Fruit fly (Drosophila melanogaster): ENCODE results near the gene Gp93.

Gene Gp93

dm6 chr3R:27987329-27987728, 38.8 kb downstream of the Gp93 start (continued):
- TF ChIP-seq Poxn (GFP tag; IDR thresholded peaks at IDR 0.05), result peak; percentile 53; the same call in 1 of the 2 replicates
- peak; percentile 34 for TF ChIP-seq Fer2 (tag; optimal IDR thresholded peaks at IDR 0.05)
- peak; percentile 46 for TF ChIP-seq CG4820 (GFP tag; optimal IDR thresholded peaks at IDR 0.05)
- peak; percentile 1 for TF ChIP-seq Bteb2 (GFP tag; optimal IDR thresholded peaks at IDR 0.05)
- TF ChIP-seq knrl (GFP tag; IDR thresholded peaks at IDR 0.05; ENCODE audit: partially characterized antibody), result no peak
- TF ChIP-seq CG34224 (GFP tag; IDR thresholded peaks at IDR 0.05; ENCODE audit: partially characterized antibody), result no peak
- peak; percentile 69 for TF ChIP-seq Hmr (GFP tag; optimal IDR thresholded peaks at IDR 0.05)
- TF ChIP-seq CG17568 (GFP tag; optimal IDR thresholded peaks at IDR 0.05), result no peak
- TF ChIP-seq Optix (GFP tag; IDR thresholded peaks at IDR 0.05), result peak; percentile 37; the same call in 1 of the 3 replicates
- TF ChIP-seq cwo (GFP tag; optimal IDR thresholded peaks at IDR 0.05), result peak; percentile 17
- no peak for TF ChIP-seq salm (tag; optimal IDR thresholded peaks at IDR 0.05)
- TF ChIP-seq D (optimal IDR thresholded peaks at IDR 0.05), result no peak
- TF ChIP-seq D (GFP tag; optimal IDR thresholded peaks at IDR 0.05), result no peak
- peak; percentile 69 for TF ChIP-seq CG17385 (GFP tag; optimal IDR thresholded peaks at IDR 0.05)
- no peak for TF ChIP-seq CG14965 (GFP tag; optimal IDR thresholded peaks at IDR 0.05; ENCODE audit: borderline replicate concordance)
- TF ChIP-seq CG32767 (GFP tag; IDR thresholded peaks at IDR 0.05), result peak; percentile 49; the same call in 1 of the 2 replicates
- peak; percentile 28 for TF ChIP-seq CG15514 (GFP tag; optimal IDR thresholded peaks at IDR 0.05)
- peak; percentile 68 for TF ChIP-seq CG17829 (tag; optimal IDR thresholded peaks at IDR 0.05)
- peak; percentile 53 for TF ChIP-seq Chrac-16 (GFP tag; optimal IDR thresholded peaks at IDR 0.05)
- peak; percentile 49 for TF ChIP-seq Sox100B (GFP tag; optimal IDR thresholded peaks at IDR 0.05)
- peak; percentile 24 for TF ChIP-seq CG18476 (GFP tag; optimal IDR thresholded peaks at IDR 0.05)
- TF ChIP-seq CG2120 (GFP tag; optimal IDR thresholded peaks at IDR 0.05), result peak; percentile 73
- TF ChIP-seq tna (GFP tag; IDR thresholded peaks at IDR 0.05; ENCODE audit: partially characterized antibody), result no peak
- peak; percentile 2 for TF ChIP-seq CG10462 (GFP tag; optimal IDR thresholded peaks at IDR 0.05)
- no peak for TF ChIP-seq CG9876 (GFP tag; optimal IDR thresholded peaks at IDR 0.05)
- peak; percentile 20 for TF ChIP-seq sqz (GFP tag; optimal IDR thresholded peaks at IDR 0.05)
- no peak for TF ChIP-seq CG4360 (GFP tag; IDR thresholded peaks at IDR 0.05)
- TF ChIP-seq CG12942 (GFP tag; optimal IDR thresholded peaks at IDR 0.05), result peak; percentile 21
- TF ChIP-seq gro (GFP tag; optimal IDR thresholded peaks at IDR 0.05), result no peak
- TF ChIP-seq Abd-B (GFP tag; optimal IDR thresholded peaks at IDR 0.05), result peak; percentile 49
- TF ChIP-seq BtbVII (GFP tag; optimal IDR thresholded peaks at IDR 0.05), result peak; percentile 29
- no peak for TF ChIP-seq stwl (tag; optimal IDR thresholded peaks at IDR 0.05)
- TF ChIP-seq CG6683 (GFP tag; optimal IDR thresholded peaks at IDR 0.05), result peak; percentile 52
- TF ChIP-seq sens-2 (GFP tag; IDR thresholded peaks at IDR 0.05), result peak; percentile 25; the same call in 1 of the 2 replicates
- peak; percentile 42 for TF ChIP-seq CG4730 (GFP tag; IDR thresholded peaks at IDR 0.05)
- TF ChIP-seq CG11085 (GFP tag; IDR thresholded peaks at IDR 0.05), result 0 out of 2 replicates have a peak, but pooled peaks have one; percentile 50
- TF ChIP-seq ap (GFP tag; IDR thresholded peaks at IDR 0.05), result peak; percentile 64
- TF ChIP-seq CG11695 (GFP tag; IDR thresholded peaks at IDR 0.05), result peak; percentile 74; the same call in 2 of the 3 replicates
- peak in 1 of 2 experiments; percentile 78 for TF ChIP-seq Hr51 (GFP tag; optimal IDR thresholded peaks at IDR 0.05)
- no peak for TF ChIP-seq CG12236 (GFP tag; optimal IDR thresholded peaks at IDR 0.05)
- TF ChIP-seq sens (GFP tag), result peak; percentile 50
- TF ChIP-seq slbo (GFP tag; IDR thresholded peaks at IDR 0.05), result peak; percentile 90
- peak; percentile 36 for TF ChIP-seq CG15011 (GFP tag; optimal IDR thresholded peaks at IDR 0.05)
- TF ChIP-seq danr (GFP tag; IDR thresholded peaks at IDR 0.05), result peak; percentile 46; the same call in 1 of the 2 replicates
- TF ChIP-seq Meics (GFP tag; optimal IDR thresholded peaks at IDR 0.05), result peak; percentile 81
- peak; percentile 60 for TF ChIP-seq CG17359 (tag; optimal IDR thresholded peaks at IDR 0.05)
- TF ChIP-seq CG13624 (GFP tag; optimal IDR thresholded peaks at IDR 0.05), result no peak
- TF ChIP-seq Dip3 (GFP tag; optimal IDR thresholded peaks at IDR 0.05), result peak; percentile 19
- no peak for TF ChIP-seq CG4707 (GFP tag; optimal IDR thresholded peaks at IDR 0.05)
- TF ChIP-seq nmo (GFP tag; optimal IDR thresholded peaks at IDR 0.05), result peak; percentile 83

Measured in whole organism, embryonic.